Worm (Caenorhabditis elegans): ENCODE results near the gene K02D3.1.
A peak's percentile ranks its signal among the peaks of the same experiment; 100 is the strongest.

DNA sequence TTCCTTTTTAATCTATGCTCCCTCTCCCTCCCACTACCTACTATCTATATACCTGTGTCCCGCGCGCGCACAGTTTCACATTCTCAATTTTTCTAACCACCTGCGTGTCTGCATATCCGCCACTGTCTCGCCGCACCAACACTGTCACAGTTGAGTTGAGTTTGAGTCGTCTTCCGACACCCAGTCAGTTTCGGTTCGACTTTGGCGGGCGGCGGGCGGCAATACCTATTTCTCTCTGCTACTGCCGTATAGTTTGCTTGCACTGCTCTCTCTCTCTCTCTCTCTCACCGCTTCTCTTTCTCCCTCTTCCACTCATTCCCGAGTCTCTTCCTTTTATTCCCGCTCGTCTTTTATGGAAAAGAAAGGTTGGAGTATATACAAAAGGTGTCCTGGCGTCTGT, 31.3 kb upstream of the K02D3.1 start:
- TF ChIP-seq ces-1 (GFP tag; optimal IDR thresholded peaks at IDR 0.05) (no peak), lir-3 (tag; optimal IDR thresholded peaks at IDR 0.05; ENCODE audit: poor library complexity) (no peak), lsy-2 (tag; optimal IDR thresholded peaks at IDR 0.05) (peak; percentile 25 to 32), ama-1 (optimal IDR thresholded peaks at IDR 0.05) (no peak), nhr-11 (tag; optimal IDR thresholded peaks at IDR 0.05) (no peak)

Measured in whole organism, L1 larva.